Worm (Caenorhabditis elegans): ENCODE data around the gene lite-1.

- TF ChIP-seq F37B4.10 (GFP tag; IDR thresholded peaks at IDR 0.05) (no peak), mel-28 (tag; optimal IDR thresholded peaks at IDR 0.05; ENCODE audit: borderline replicate concordance) (no peak), ceh-91 (GFP tag; IDR thresholded peaks at IDR 0.05) (no peak), ztf-3 (GFP tag; optimal IDR thresholded peaks at IDR 0.05) (no peak), D2030.7 (GFP tag; IDR thresholded peaks at IDR 0.05) (no peak), ceh-79 (tag; optimal IDR thresholded peaks at IDR 0.05) (no peak), sptf-2 (GFP tag; optimal IDR thresholded peaks at IDR 0.05) (no peak), mcd-1 (GFP tag; IDR thresholded peaks at IDR 0.05) (no peak), dox-1 (GFP tag; IDR thresholded peaks at IDR 0.05) (no peak), nfya-1 (tag; optimal IDR thresholded peaks at IDR 0.05; ENCODE audit: borderline replicate concordance, insufficient read depth) (no peak), ets-4 (GFP tag; optimal IDR thresholded peaks at IDR 0.05) (no peak), nhr-120 (GFP tag; IDR thresholded peaks at IDR 0.05) (no peak)
Measured at ce11 chrX:6221097-6221496, 9.5 kb downstream of the lite-1 start.

Data from whole organism, young adult.